Fruit fly (Drosophila melanogaster): Measurements from ENCODE around the gene CG9515.

The CG9515 gene

dm6 chr2L:8951184-8951934 is 8.3 kb upstream of the CG9515 start, which contains the start of gene C1GalTA (continued):
- TF ChIP-seq fd96Cb (tag; optimal IDR thresholded peaks at IDR 0.05) (peak; percentile 98), CG11696 (GFP tag; IDR thresholded peaks at IDR 0.05) (peak; percentile 90), chif (GFP tag; optimal IDR thresholded peaks at IDR 0.05) (peak; percentile 39 to 62), CG4360 (GFP tag; IDR thresholded peaks at IDR 0.05) (peak; percentile 62; the same call in 1 of the 2 replicates), ssp (GFP tag; IDR thresholded peaks at IDR 0.05) (peak; percentile 91), Six4 (GFP tag; optimal IDR thresholded peaks at IDR 0.05) (peak; percentile 96), jing (GFP tag; optimal IDR thresholded peaks at IDR 0.05) (peak; percentile 67), danr (GFP tag; IDR thresholded peaks at IDR 0.05) (peak; percentile 85), MESR4 (GFP tag; optimal IDR thresholded peaks at IDR 0.05) (peak; percentile 11), CG2712 (tag; optimal IDR thresholded peaks at IDR 0.05) (peak; percentile 100), caup (GFP tag; optimal IDR thresholded peaks at IDR 0.05; ENCODE audit: severe bottlenecking) (peak; percentile 96), ATbp (GFP tag; optimal IDR thresholded peaks at IDR 0.05) (peak; percentile 96), sim (GFP tag; IDR thresholded peaks at IDR 0.05) (peak; percentile 96), CG15479 (GFP tag; optimal IDR thresholded peaks at IDR 0.05) (peak; percentile 35), wdn (GFP tag; IDR thresholded peaks at IDR 0.05) (peak; percentile 90), zfh1 (GFP tag; IDR thresholded peaks at IDR 0.05) (peak; percentile 91), Doc2 (GFP tag; IDR thresholded peaks at IDR 0.05) (no peak), eve (GFP tag; optimal IDR thresholded peaks at IDR 0.05) (peak in 1 of 2 experiments; percentile 78), amos (GFP tag; IDR thresholded peaks at IDR 0.05; ENCODE audit: partially characterized antibody) (no peak), Doc3 (GFP tag; IDR thresholded peaks at IDR 0.05; ENCODE audit: partially characterized antibody) (no peak), Spps (tag; optimal IDR thresholded peaks at IDR 0.05) (peak; percentile 99), dimm (GFP tag; IDR thresholded peaks at IDR 0.05) (peak; percentile 77), Rfx (GFP tag; IDR thresholded peaks at IDR 0.05) (peak; percentile 94), CG11695 (GFP tag; IDR thresholded peaks at IDR 0.05) (peak; percentile 99), CG18262 (tag; optimal IDR thresholded peaks at IDR 0.05) (peak; percentile 100), CkIIα-i1 (GFP tag; IDR thresholded peaks at IDR 0.05) (no peak), Lim3 (GFP tag; IDR thresholded peaks at IDR 0.05) (no peak), Dref (GFP tag; IDR thresholded peaks at IDR 0.05) (no peak), dm (GFP tag; optimal IDR thresholded peaks at IDR 0.05) (peak; percentile 55), slbo (GFP tag; IDR thresholded peaks at IDR 0.05) (peak; percentile 95), odd (GFP tag; optimal IDR thresholded peaks at IDR 0.05) (peak; percentile 97), CG13624 (GFP tag; optimal IDR thresholded peaks at IDR 0.05) (peak; percentile 61), insv (GFP tag; optimal IDR thresholded peaks at IDR 0.05) (peak in 1 of 2 experiments; percentile 69), Sry-β (GFP tag; optimal IDR thresholded peaks at IDR 0.05) (peak; percentile 59), Dip2 (GFP tag; IDR thresholded peaks at IDR 0.05) (no peak), CG17612 (GFP tag; IDR thresholded peaks at IDR 0.05) (peak; percentile 87), sens (GFP tag) (peak; percentile 93), ems (GFP tag; optimal IDR thresholded peaks at IDR 0.05) (peak; percentile 64), corto (GFP tag; optimal IDR thresholded peaks at IDR 0.05) (peak; percentile 59), CG5180 (GFP tag; optimal IDR thresholded peaks at IDR 0.05) (peak; percentile 90), CG16779 (GFP tag; IDR thresholded peaks at IDR 0.05) (no peak), Lpt (GFP tag; optimal IDR thresholded peaks at IDR 0.05) (no peak), Atf3 (GFP tag; optimal IDR thresholded peaks at IDR 0.05) (no peak), gro (GFP tag; optimal IDR thresholded peaks at IDR 0.05) (peak; percentile 63), CG2889 (GFP tag; IDR thresholded peaks at IDR 0.05) (peak; percentile 86), fd102C (GFP tag; optimal IDR thresholded peaks at IDR 0.05) (no peak), tll (GFP tag; optimal IDR thresholded peaks at IDR 0.05) (peak in 1 of 2 experiments; percentile 51), CG1233 (GFP tag; optimal IDR thresholded peaks at IDR 0.05) (peak; percentile 98), CG3847 (GFP tag; IDR thresholded peaks at IDR 0.05) (peak; percentile 92), CG10565 (GFP tag; optimal IDR thresholded peaks at IDR 0.05) (peak; percentile 26)
